Fruit fly (Drosophila melanogaster) whole organism, embryonic: ENCODE data around the gene rt.

Experiments
- Aef1 ChIP-seq: fragments of 200-800 bp; sonication (Bioruptor generic); IDR thresholded peaks from 3 replicates; pipeline ENCODE4 v1.3.6; 2022; ENCODE audit warnings: missing biosample characterization, missing genetic modification characterization
- Bgb ChIP-seq: fragments of 200-800 bp; sonication (Bioruptor generic); IDR thresholded peaks from 2 replicates; pipeline ENCODE4 v1.3.6; 2022; ENCODE audit warnings: missing biosample characterization, missing genetic modification characterization; ENCODE audit not compliant: partially characterized antibody
- CG10462 ChIP-seq: fragments of 200-800 bp; sonication (Bioruptor generic); optimal IDR thresholded peaks from 2 replicates; lab custom pipeline; 2016; ENCODE audit warnings: missing biosample characterization, missing genetic modification characterization
- CG13287 ChIP-seq: fragments of 200-800 bp; sonication (Bioruptor generic); IDR thresholded peaks from 2 replicates; pipeline ENCODE4 v1.3.6; 2022; ENCODE audit warnings: missing biosample characterization, missing genetic modification characterization; ENCODE audit not compliant: partially characterized antibody
- CG13624 ChIP-seq: fragments of 200-800 bp; sonication (Bioruptor generic); optimal IDR thresholded peaks from 2 replicates; lab custom pipeline; 2016; ENCODE audit warnings: missing biosample characterization, missing genetic modification characterization
- CG15269 ChIP-seq: fragments of 200-800 bp; sonication (Bioruptor generic); optimal IDR thresholded peaks from 2 replicates; lab custom pipeline; 2018; ENCODE audit warnings: missing biosample characterization, mild to moderate bottlenecking, missing genetic modification characterization, moderate library complexity
- CG16863 ChIP-seq: fragments of 200-800 bp; sonication (Bioruptor generic); optimal IDR thresholded peaks from 3 replicates; lab custom pipeline; 2016; ENCODE audit warnings: missing biosample characterization, missing genetic modification characterization
- CG17186 ChIP-seq: fragments of 200-800 bp; sonication (Bioruptor generic); optimal IDR thresholded peaks from 3 replicates; lab custom pipeline; 2017; ENCODE audit warnings: missing biosample characterization, missing genetic modification reagents, missing genetic modification characterization
- CG18619 ChIP-seq: fragments of 200-800 bp; sonication (Bioruptor generic); optimal IDR thresholded peaks from 3 replicates; lab custom pipeline; 2017; ENCODE audit warnings: missing biosample characterization, mild to moderate bottlenecking, missing genetic modification characterization
- CG2712 ChIP-seq: fragments of 200-800 bp; optimal IDR thresholded peaks from 3 replicates; lab custom pipeline; 2019; ENCODE audit warnings: missing biosample characterization, mild to moderate bottlenecking, missing genetic modification characterization, moderate library complexity
- CG2889 ChIP-seq: fragments of 200-800 bp; sonication (Bioruptor generic); IDR thresholded peaks from 3 replicates; pipeline ENCODE4 v1.3.6; 2022; ENCODE audit warnings: missing biosample characterization, missing genetic modification characterization
- CG31224 ChIP-seq: fragments of 200-800 bp; sonication (Bioruptor generic); IDR thresholded peaks from 2 replicates; pipeline ENCODE4 v1.3.6; 2022; ENCODE audit warnings: missing biosample characterization, missing genetic modification characterization
- CG32772 ChIP-seq: fragments of 200-800 bp; sonication (Bioruptor generic); IDR thresholded peaks from 2 replicates; pipeline ENCODE4 v1.3.6; 2022; ENCODE audit warnings: missing biosample characterization, missing genetic modification characterization
- CG3281 ChIP-seq: fragments of 200-800 bp; sonication (Bioruptor generic); optimal IDR thresholded peaks from 3 replicates; lab custom pipeline; 2017; ENCODE audit warnings: missing biosample characterization, mild to moderate bottlenecking, missing genetic modification characterization
- CG4617 ChIP-seq: fragments of 200-800 bp; sonication (Bioruptor generic); optimal IDR thresholded peaks from 3 replicates; lab custom pipeline; 2016; ENCODE audit warnings: missing biosample characterization, missing genetic modification characterization, borderline replicate concordance
- CG4707 ChIP-seq: fragments of 200-800 bp; sonication (Bioruptor generic); optimal IDR thresholded peaks from 2 replicates; lab custom pipeline; 2018; ENCODE audit warnings: missing biosample characterization, mild to moderate bottlenecking, missing genetic modification characterization, moderate library complexity
- CG8388 ChIP-seq: fragments of 200-800 bp; sonication (Bioruptor generic); optimal IDR thresholded peaks from 2 replicates; lab custom pipeline; 2019; ENCODE audit warnings: missing biosample characterization, mild to moderate bottlenecking, missing genetic modification characterization, moderate library complexity
- CG8944 ChIP-seq: fragments of 200-800 bp; sonication (Bioruptor generic); optimal IDR thresholded peaks from 3 replicates; lab custom pipeline; 2016; ENCODE audit warnings: missing biosample characterization, missing genetic modification characterization
- CG9932 ChIP-seq: fragments of 200-800 bp; sonication (Bioruptor generic); IDR thresholded peaks from 2 replicates; pipeline ENCODE4 v1.3.6; 2022; ENCODE audit warnings: missing biosample characterization, missing genetic modification characterization
- CrebB ChIP-seq: fragments of 200-800 bp; sonication (Bioruptor generic); optimal IDR thresholded peaks from 3 replicates; lab custom pipeline; 2018; ENCODE audit warnings: missing biosample characterization, mild to moderate bottlenecking, missing genetic modification characterization
- D ChIP-seq, 2 experiments: fragments of 200-800 bp in 1 of 2; fragments of >200 bp in 1 of 2; sonication (Bioruptor generic) in 1 of 2; optimal IDR thresholded peaks; 2 replicates in 1 of 2; 3 replicates in 1 of 2; lab custom pipeline; 2017; ENCODE audit warnings: mild to moderate bottlenecking in 1 of 2, missing biosample characterization in 1 of 2, missing genetic modification characterization in 1 of 2, missing genetic modification reagents in 1 of 2
- Dip3 ChIP-seq: fragments of 200-800 bp; sonication (Bioruptor generic); optimal IDR thresholded peaks from 3 replicates; lab custom pipeline; 2016; ENCODE audit warnings: missing biosample characterization, missing genetic modification characterization
- H15 ChIP-seq: fragments of 200-800 bp; sonication (Bioruptor generic); IDR thresholded peaks from 3 replicates; pipeline ENCODE4 v1.3.6; 2022; ENCODE audit warnings: missing biosample characterization, missing genetic modification characterization
- HLHmδ ChIP-seq: fragments of 200-800 bp; sonication (Bioruptor generic); optimal IDR thresholded peaks from 2 replicates; lab custom pipeline; 2018; ENCODE audit warnings: missing biosample characterization, mild to moderate bottlenecking, missing genetic modification characterization, moderate library complexity
- Lhr ChIP-seq: fragments of 200-800 bp; sonication (Bioruptor generic); optimal IDR thresholded peaks from 3 replicates; lab custom pipeline; 2017; ENCODE audit warnings: mild to moderate bottlenecking, missing biosample characterization, missing genetic modification reagents, missing genetic modification characterization
- NC2α ChIP-seq: fragments of 200-800 bp; sonication (Bioruptor generic); optimal IDR thresholded peaks from 2 replicates; lab custom pipeline; 2016; ENCODE audit warnings: missing biosample characterization, missing genetic modification characterization
- Pdp1 ChIP-seq, 2 experiments: fragments of 200-800 bp; sonication (Bioruptor generic); optimal IDR thresholded peaks; 3 replicates each; lab custom pipeline; 2016; ENCODE audit warnings: missing biosample characterization in 2 of 2, missing genetic modification characterization in 2 of 2, mild to moderate bottlenecking in 1 of 2, moderate library complexity in 1 of 2
- Rfx ChIP-seq: fragments of 200-800 bp; sonication (Bioruptor generic); IDR thresholded peaks from 2 replicates; pipeline ENCODE4 v1.3.6; 2022; ENCODE audit warnings: missing biosample characterization, missing genetic modification characterization
- Sry-β ChIP-seq: fragments of 200-800 bp; sonication (Bioruptor generic); optimal IDR thresholded peaks from 2 replicates; lab custom pipeline; 2018; ENCODE audit warnings: missing biosample characterization, mild to moderate bottlenecking, missing genetic modification characterization, moderate library complexity
- Ssrp ChIP-seq: fragments of 200-800 bp; sonication (Bioruptor generic); optimal IDR thresholded peaks from 2 replicates; lab custom pipeline; 2018; ENCODE audit warnings: missing biosample characterization, mild to moderate bottlenecking, missing genetic modification characterization, moderate library complexity
- Trl ChIP-seq, 3 experiments: fragments of >200 bp in 2 of 3; fragments of 200-800 bp in 1 of 3; sonication (Bioruptor generic) in 1 of 3; optimal IDR thresholded peaks; 2 replicates in 1 of 3; 3 replicates in 2 of 3; lab custom pipeline; 2016 to 2017; ENCODE audit warnings: missing biosample characterization in 1 of 3, missing genetic modification characterization in 1 of 3
- Usf ChIP-seq: fragments of 200-800 bp; sonication (Bioruptor generic); optimal IDR thresholded peaks from 2 replicates; lab custom pipeline; 2017; ENCODE audit warnings: missing genotype, missing biosample characterization, missing genetic modification characterization
- ap ChIP-seq: fragments of 200-800 bp; sonication (Bioruptor generic); IDR thresholded peaks from 2 replicates; pipeline ENCODE4 v1.3.6; 2022; ENCODE audit warnings: missing biosample characterization, missing genetic modification characterization
- bcd ChIP-seq: fragments of 200-800 bp; sonication (Bioruptor generic); optimal IDR thresholded peaks from 2 replicates; lab custom pipeline; 2017; ENCODE audit warnings: missing biosample characterization, mild to moderate bottlenecking, missing genetic modification characterization
- chn ChIP-seq: fragments of 200-800 bp; sonication (Bioruptor generic); optimal IDR thresholded peaks from 2 replicates; lab custom pipeline; 2016; ENCODE audit warnings: missing biosample characterization, missing genetic modification characterization
- dm ChIP-seq: fragments of 200-800 bp; sonication (Bioruptor generic); optimal IDR thresholded peaks from 3 replicates; lab custom pipeline; 2016; ENCODE audit warnings: missing biosample characterization, missing genetic modification characterization
- exex ChIP-seq: fragments of 200-800 bp; sonication (Bioruptor generic); optimal IDR thresholded peaks from 4 replicates; lab custom pipeline; 2018; ENCODE audit warnings: missing biosample characterization, mild to moderate bottlenecking, missing genetic modification characterization, moderate library complexity
- fd64A ChIP-seq: fragments of 200-800 bp; sonication (Bioruptor generic); optimal IDR thresholded peaks from 3 replicates; lab custom pipeline; 2018; ENCODE audit warnings: missing biosample characterization, mild to moderate bottlenecking, missing genetic modification characterization
- fru ChIP-seq: fragments of >200 bp; optimal IDR thresholded peaks from 2 replicates; lab custom pipeline; 2017
- gsb ChIP-seq: fragments of 200-800 bp; sonication (Bioruptor generic); IDR thresholded peaks from 2 replicates; pipeline ENCODE4 v1.3.6; 2022; ENCODE audit warnings: missing biosample characterization, missing genetic modification characterization
- h ChIP-seq: fragments of >200 bp; optimal IDR thresholded peaks from 2 replicates; lab custom pipeline; 2017
- ham ChIP-seq: fragments of 200-800 bp; sonication (Bioruptor generic); IDR thresholded peaks from 2 replicates; pipeline ENCODE4 v1.3.6; 2022; ENCODE audit warnings: missing biosample characterization, missing genetic modification characterization
- kay ChIP-seq: fragments of 200-800 bp; sonication (Bioruptor generic); optimal IDR thresholded peaks from 2 replicates; lab custom pipeline; 2016; ENCODE audit warnings: missing biosample characterization, missing genetic modification characterization
- nom ChIP-seq: fragments of 200-800 bp; sonication (Bioruptor generic); optimal IDR thresholded peaks from 2 replicates; lab custom pipeline; 2017; ENCODE audit warnings: missing biosample characterization, missing genetic modification characterization, mild to moderate bottlenecking, moderate library complexity, missing genetic modification reagents
- sug ChIP-seq: fragments of 200-800 bp; optimal IDR thresholded peaks from 2 replicates; lab custom pipeline; 2019; ENCODE audit warnings: missing biosample characterization, mild to moderate bottlenecking, missing genetic modification characterization, moderate library complexity
- tin ChIP-seq: fragments of 200-800 bp; sonication (Bioruptor generic); optimal IDR thresholded peaks from 3 replicates; lab custom pipeline; 2016; ENCODE audit warnings: missing biosample characterization, missing genetic modification characterization
- usp ChIP-seq: fragments of >200 bp; optimal IDR thresholded peaks from 2 replicates; lab custom pipeline; 2017; ENCODE audit warnings: missing biosample characterization, missing genetic modification characterization
- zen ChIP-seq: fragments of 200-800 bp; sonication (Bioruptor generic); optimal IDR thresholded peaks from 3 replicates; lab custom pipeline; 2018; ENCODE audit warnings: missing biosample characterization, mild to moderate bottlenecking, missing genetic modification characterization, moderate library complexity

Gene rt

dm6 chr3L:11555662-11556460 is 31.7 kb downstream of the rt start (continued):
- no peak for TF ChIP-seq usp (GFP tag; lab: Kevin White, UChicago)
- peak; percentile 76 for TF ChIP-seq CG8388
- TF ChIP-seq Pdp1 (GFP tag; optimal IDR thresholded peaks at IDR 0.05; lab: Kevin White, UChicago), result peak in 1 of 2 experiments; percentile 59
- peak; percentile 26; the same call in 1 of the 2 replicates for TF ChIP-seq CG13287
- TF ChIP-seq nom (GFP tag; lab: Kevin White, UChicago), result peak; percentile 58
- 0 out of 2 replicates have a peak, but pooled peaks have one; percentile 9 for TF ChIP-seq gsb (GFP tag; lab: Robert Waterston, UW)
- TF ChIP-seq Bgb, result peak; percentile 51; the same call in 1 of the 2 replicates
- peak; percentile 19 for TF ChIP-seq CG17186
- 0 out of 2 replicates have a peak, but pooled peaks have one; percentile 34 for TF ChIP-seq CG31224 (GFP tag; lab: Robert Waterston, UW)
- peak; percentile 30 for TF ChIP-seq CG4707
- TF ChIP-seq exex (tag; lab: Kevin White, UChicago), result peak; percentile 21
- TF ChIP-seq Dip3 (GFP tag; lab: Kevin White, UChicago), result no peak
- no peak for TF ChIP-seq fru (lab: Kevin White, UChicago)
- TF ChIP-seq D (optimal IDR thresholded peaks at IDR 0.05; lab: Kevin White, UChicago), result no peak
- peak; percentile 71 for TF ChIP-seq D (GFP tag; optimal IDR thresholded peaks at IDR 0.05; lab: Kevin White, UChicago)
- TF ChIP-seq sug, result peak; percentile 76
- TF ChIP-seq Sry-β (GFP tag; lab: Kevin White, UChicago), result peak; percentile 11
- TF ChIP-seq CG10462 (GFP tag; lab: Kevin White, UChicago), result peak; percentile 52
- TF ChIP-seq CG2712 (tag; lab: Kevin White, UChicago), result peak; percentile 90
- TF ChIP-seq CG8944 (GFP tag; lab: Kevin White, UChicago), result peak; percentile 16
- TF ChIP-seq CG32772, result peak; percentile 46; the same call in 1 of the 2 replicates
- peak; percentile 19 for TF ChIP-seq CG4617 (GFP tag; lab: Kevin White, UChicago)
- TF ChIP-seq chn (GFP tag; lab: Kevin White, UChicago), result peak; percentile 23
- no peak for TF ChIP-seq Usf (GFP tag; lab: Kevin White, UChicago)
- peak; percentile 82 for TF ChIP-seq CG15269 (tag; lab: Kevin White, UChicago)
- 0 out of 3 replicates have a peak, but pooled peaks have one; percentile 36 for TF ChIP-seq Aef1
- TF ChIP-seq kay, result peak; percentile 12
- TF ChIP-seq Lhr (GFP tag; lab: Kevin White, UChicago), result peak; percentile 32
- 0 out of 3 replicates have a peak, but pooled peaks have one; percentile 33 for TF ChIP-seq H15
- peak; percentile 75 for TF ChIP-seq Ssrp
- peak; percentile 31 for TF ChIP-seq CrebB (tag; lab: Kevin White, UChicago)
- peak; percentile 48 for TF ChIP-seq NC2α
- TF ChIP-seq CG2889 (GFP tag; lab: Robert Waterston, UW), result no peak
- TF ChIP-seq CG3281 (GFP tag; lab: Kevin White, UChicago), result peak; percentile 69
- no peak for TF ChIP-seq Trl (optimal IDR thresholded peaks at IDR 0.05; lab: Kevin White, UChicago)
- peak; percentile 32 for TF ChIP-seq Trl (GFP tag; optimal IDR thresholded peaks at IDR 0.05; lab: Kevin White, UChicago)
- TF ChIP-seq CG18619 (GFP tag; lab: Kevin White, UChicago), result peak; percentile 62
- TF ChIP-seq fd64A (GFP tag; lab: Kevin White, UChicago), result peak; percentile 20
- TF ChIP-seq dm (GFP tag; lab: Kevin White, UChicago), result peak; percentile 31
- peak; percentile 46; the same call in 1 of the 2 replicates for TF ChIP-seq Rfx
- peak; percentile 44 for TF ChIP-seq HLHmδ
- no peak for TF ChIP-seq ham
- TF ChIP-seq zen (tag; lab: Kevin White, UChicago), result peak; percentile 57
- TF ChIP-seq bcd (GFP tag; lab: Kevin White, UChicago), result peak; percentile 58
- TF ChIP-seq CG9932 (GFP tag; lab: Robert Waterston, UW), result peak; percentile 57
- no peak for TF ChIP-seq h (lab: Kevin White, UChicago)
- peak; percentile 53 for TF ChIP-seq CG13624 (GFP tag; lab: Kevin White, UChicago)
- peak; percentile 15; the same call in 1 of the 2 replicates for TF ChIP-seq ap
- TF ChIP-seq CG16863, result peak; percentile 39
- TF ChIP-seq tin (GFP tag; lab: Kevin White, UChicago), result peak; percentile 41
